Worm (Caenorhabditis elegans) whole organism, mixed stage, embryonic: ENCODE data around the gene ser-6.

ENCODE experiments used
- M03D4.4 ChIP-seq: sonication (generic microtip); optimal IDR thresholded peaks from 2 replicates; lab custom pipeline; 2017; ENCODE audit warnings: mild to moderate bottlenecking, missing genetic modification characterization, missing compliant biosample characterization
- bed-3 ChIP-seq: fragments of 200-800 bp; sonication (Bioruptor generic); optimal IDR thresholded peaks from 3 replicates; lab custom pipeline; 2018; ENCODE audit warnings: mild to moderate bottlenecking, missing genetic modification characterization, moderate library complexity, missing compliant biosample characterization
- blmp-1 ChIP-seq: fragments of 150-350 bp; optimal IDR thresholded peaks from 2 replicates; lab custom pipeline; 2014; ENCODE audit warnings: missing biosample characterization, missing genetic modification characterization
- ceh-39 ChIP-seq: fragments of 150-350 bp; optimal IDR thresholded peaks from 2 replicates; lab custom pipeline; 2014; ENCODE audit warnings: missing biosample characterization, missing genetic modification characterization
- ceh-43 ChIP-seq: fragments of 200-800 bp; sonication (Bioruptor generic); optimal IDR thresholded peaks from 2 replicates; lab custom pipeline; 2018; ENCODE audit warnings: mild to moderate bottlenecking, missing genetic modification characterization, moderate library complexity, missing compliant biosample characterization
- ceh-83 ChIP-seq: fragments of 200-800 bp; sonication (Bioruptor generic); optimal IDR thresholded peaks from 2 replicates; lab custom pipeline; 2018; ENCODE audit warnings: mild to moderate bottlenecking, missing genetic modification characterization, missing compliant biosample characterization
- ces-1 ChIP-seq: fragments of 150-350 bp; optimal IDR thresholded peaks from 2 replicates; lab custom pipeline; 2014; ENCODE audit warnings: missing biosample characterization, missing genetic modification reagents, missing genetic modification characterization
- cnd-1 ChIP-seq: fragments of 200-800 bp; sonication (Bioruptor generic); optimal IDR thresholded peaks from 2 replicates; lab custom pipeline; 2018; ENCODE audit warnings: mild to moderate bottlenecking, missing genetic modification characterization, missing compliant biosample characterization
- drap-1 ChIP-seq: fragments of 200-800 bp; sonication (Bioruptor generic); optimal IDR thresholded peaks from 3 replicates; lab custom pipeline; 2018; ENCODE audit warnings: mild to moderate bottlenecking, missing genetic modification characterization, missing compliant biosample characterization
- elt-1 ChIP-seq: sonication (generic microtip); optimal IDR thresholded peaks from 2 replicates; lab custom pipeline; 2017; ENCODE audit warnings: missing genetic modification characterization, mild to moderate bottlenecking, missing compliant biosample characterization, antibody characterized with exemption, moderate library complexity, borderline replicate concordance; ENCODE audit not compliant: insufficient read depth
- elt-3 ChIP-seq: fragments of 150-350 bp; optimal IDR thresholded peaks from 2 replicates; lab custom pipeline; 2014; ENCODE audit warnings: missing biosample characterization, missing genetic modification characterization
- flh-1 ChIP-seq: fragments of 200-800 bp; sonication (Bioruptor generic); optimal IDR thresholded peaks from 2 replicates; lab custom pipeline; 2018; ENCODE audit warnings: mild to moderate bottlenecking, missing genetic modification characterization, moderate library complexity, missing compliant biosample characterization
- ham-2 ChIP-seq: fragments of 200-800 bp; sonication (Bioruptor generic); optimal IDR thresholded peaks from 2 replicates; lab custom pipeline; 2018; ENCODE audit warnings: mild to moderate bottlenecking, missing genetic modification characterization, missing compliant biosample characterization
- hlh-1 ChIP-seq: fragments of 150-350 bp; optimal IDR thresholded peaks from 2 replicates; lab custom pipeline; 2014; ENCODE audit warnings: missing biosample characterization, missing genetic modification reagents, missing genetic modification characterization
- lin-13 ChIP-seq: fragments of 150-350 bp; optimal IDR thresholded peaks from 2 replicates; lab custom pipeline; 2014; ENCODE audit warnings: missing biosample characterization, missing genetic modification characterization
- lin-32 ChIP-seq: fragments of 200-800 bp; sonication (Bioruptor generic); optimal IDR thresholded peaks from 2 replicates; lab custom pipeline; 2018; ENCODE audit warnings: mild to moderate bottlenecking, missing genetic modification characterization, missing compliant biosample characterization
- lsy-2 ChIP-seq: fragments of 150-350 bp; optimal IDR thresholded peaks from 2 replicates; lab custom pipeline; 2014; ENCODE audit warnings: missing biosample characterization, missing genetic modification characterization
- mab-5 ChIP-seq: fragments of 150-350 bp; optimal IDR thresholded peaks from 2 replicates; lab custom pipeline; 2014; ENCODE audit warnings: missing biosample characterization, missing genetic modification characterization
- mep-1 ChIP-seq: fragments of 150-350 bp; optimal IDR thresholded peaks from 2 replicates; lab custom pipeline; 2017; ENCODE audit warnings: missing biosample characterization, missing genetic modification reagents, missing genetic modification characterization, inconsistent platforms
- mls-2 ChIP-seq: sonication (generic microtip); optimal IDR thresholded peaks from 2 replicates; lab custom pipeline; 2016; ENCODE audit warnings: mild to moderate bottlenecking, missing genetic modification characterization, moderate library complexity, missing compliant biosample characterization
- nhr-12 ChIP-seq: fragments of 150-350 bp; optimal IDR thresholded peaks from 2 replicates; lab custom pipeline; 2014; ENCODE audit warnings: missing biosample characterization, missing genetic modification characterization
- nhr-2 ChIP-seq: fragments of 150-350 bp; optimal IDR thresholded peaks from 2 replicates; lab custom pipeline; 2014; ENCODE audit warnings: missing biosample characterization, missing genetic modification characterization
- nhr-237 ChIP-seq: fragments of 150-350 bp; optimal IDR thresholded peaks from 2 replicates; lab custom pipeline; 2014; ENCODE audit warnings: missing biosample characterization, missing genetic modification characterization
- nhr-28 ChIP-seq: fragments of 150-350 bp; optimal IDR thresholded peaks from 2 replicates; lab custom pipeline; 2014; ENCODE audit warnings: missing biosample characterization, missing genetic modification characterization
- nhr-76 ChIP-seq: sonication (generic microtip); optimal IDR thresholded peaks from 2 replicates; lab custom pipeline; 2017; ENCODE audit warnings: missing biosample characterization, missing genetic modification characterization
- pha-4 ChIP-seq: fragments of 150-350 bp; optimal IDR thresholded peaks from 2 replicates; lab custom pipeline; 2018; ENCODE audit warnings: missing biosample characterization, missing genetic modification reagents, missing genetic modification characterization
- sem-2 ChIP-seq: fragments of 200-800 bp; sonication (Bioruptor generic); optimal IDR thresholded peaks from 2 replicates; lab custom pipeline; 2018; ENCODE audit warnings: mild to moderate bottlenecking, missing genetic modification characterization, missing compliant biosample characterization
- snpc-4 ChIP-seq: fragments of 150-350 bp; optimal IDR thresholded peaks from 2 replicates; lab custom pipeline; 2014; ENCODE audit warnings: missing biosample characterization, missing genetic modification characterization
- sptf-1 ChIP-seq: sonication (generic microtip); optimal IDR thresholded peaks from 2 replicates; lab custom pipeline; 2017; ENCODE audit warnings: mild to moderate bottlenecking, missing genetic modification characterization, moderate library complexity, missing compliant biosample characterization
- tbx-8 ChIP-seq: fragments of 200-800 bp; sonication (Bioruptor generic); optimal IDR thresholded peaks from 2 replicates; lab custom pipeline; 2018; ENCODE audit warnings: mild to moderate bottlenecking, missing genetic modification characterization, moderate library complexity, missing compliant biosample characterization
- unc-120 ChIP-seq: sonication (generic microtip); optimal IDR thresholded peaks from 2 replicates; lab custom pipeline; 2017; ENCODE audit warnings: missing genetic modification characterization, missing compliant biosample characterization; ENCODE audit not compliant: poor library complexity, severe bottlenecking
- unc-39 ChIP-seq: fragments of 150-350 bp; optimal IDR thresholded peaks from 2 replicates; lab custom pipeline; 2014; ENCODE audit warnings: missing biosample characterization, missing genetic modification characterization
- unc-62 ChIP-seq: fragments of 150-350 bp; optimal IDR thresholded peaks from 2 replicates; lab custom pipeline; 2014; ENCODE audit warnings: missing biosample characterization, missing genetic modification reagents, missing genetic modification characterization
- zip-8 ChIP-seq: fragments of 150-350 bp; optimal IDR thresholded peaks from 2 replicates; lab custom pipeline; 2014; ENCODE audit warnings: missing biosample characterization, missing genetic modification characterization
- ztf-11 ChIP-seq: fragments of 150-350 bp; optimal IDR thresholded peaks from 2 replicates; lab custom pipeline; 2014; ENCODE audit warnings: missing biosample characterization, missing genetic modification characterization

ser-6 gene

DNA sequence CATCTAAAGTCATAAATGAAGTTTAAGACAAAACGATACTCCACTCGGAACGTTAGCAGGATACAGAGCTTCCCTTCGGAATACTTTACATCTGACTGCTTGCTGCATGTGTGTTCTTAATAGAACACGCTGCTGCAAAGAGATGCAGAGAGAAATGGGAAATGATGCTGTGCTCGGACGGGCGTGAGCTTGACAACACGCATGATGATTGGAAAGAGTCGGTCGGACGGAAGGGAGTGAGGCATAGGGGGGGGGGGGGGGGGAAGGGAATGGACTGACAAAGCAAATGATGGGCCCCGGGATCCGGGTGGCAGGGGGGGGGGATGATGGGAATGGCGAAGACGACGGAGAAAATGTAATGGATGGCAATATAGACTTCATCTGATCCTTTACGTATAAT is 37.4 kb downstream of the ser-6 start:
- TF ChIP-seq sptf-1 (tag; lab: Kevin White, UChicago), result peak; percentile 3
- no peak for TF ChIP-seq cnd-1
- TF ChIP-seq ham-2, result peak; percentile 11

DNA sequence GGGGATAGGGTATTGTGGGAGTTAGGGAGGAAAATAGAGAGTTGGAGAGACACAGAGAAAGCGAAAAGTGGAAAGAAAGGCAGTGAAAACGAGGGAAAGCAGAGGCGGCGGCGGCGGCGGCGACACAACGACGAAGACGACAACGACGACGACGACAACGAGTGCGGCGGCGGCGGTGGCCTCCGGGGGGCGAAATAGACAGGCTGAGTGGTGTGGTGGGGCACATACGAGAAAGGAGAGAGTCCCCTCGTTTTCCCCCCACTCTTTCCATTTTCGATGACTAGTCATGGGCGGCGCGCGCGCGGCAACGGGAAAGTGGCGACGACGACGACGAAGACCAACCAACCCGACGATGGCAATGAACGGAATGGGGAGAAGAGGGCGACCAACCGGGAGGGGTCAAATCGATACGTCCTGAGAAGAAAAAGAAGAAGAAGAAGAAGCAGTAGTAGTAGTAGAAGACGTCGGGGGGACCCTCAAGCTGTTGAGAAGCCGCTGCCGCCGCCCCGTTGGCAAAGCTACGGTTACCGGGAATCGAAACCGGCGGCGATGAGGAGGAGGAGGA is 38.8 kb downstream of the ser-6 start:
- no peak for TF ChIP-seq unc-62
- TF ChIP-seq unc-39 (tag; lab: Kevin White, UChicago), result no peak
- TF ChIP-seq ceh-43 (GFP tag; lab: Kevin White, UChicago), result no peak
- no peak for TF ChIP-seq ceh-83 (GFP tag; lab: Kevin White, UChicago)
- TF ChIP-seq ceh-39 (tag; lab: Kevin White, UChicago), result no peak
- peak; percentile 57 for TF ChIP-seq flh-1 (GFP tag; lab: Kevin White, UChicago)
- TF ChIP-seq tbx-8 (GFP tag; lab: Kevin White, UChicago), result no peak
- TF ChIP-seq elt-1 (tag; lab: Kevin White, UChicago), result no peak
- peak; percentile 92 for TF ChIP-seq blmp-1
- peak; percentile 37 for TF ChIP-seq ces-1 (GFP tag; lab: Kevin White, UChicago)
- TF ChIP-seq sem-2, result no peak
- no peak for TF ChIP-seq zip-8 (tag; lab: Kevin White, UChicago)
- TF ChIP-seq ztf-11, result no peak
- TF ChIP-seq nhr-12 (tag; lab: Kevin White, UChicago), result no peak
- TF ChIP-seq mls-2 (tag; lab: Kevin White, UChicago), result peak; percentile 80
- no peak for TF ChIP-seq lin-13
- no peak for TF ChIP-seq lin-32 (GFP tag; lab: Kevin White, UChicago)
- no peak for TF ChIP-seq cnd-1
- no peak for TF ChIP-seq mab-5 (tag; lab: Kevin White, UChicago)
- TF ChIP-seq mep-1 (tag; lab: Kevin White, UChicago), result no peak
- TF ChIP-seq drap-1 (GFP tag; lab: Kevin White, UChicago), result no peak
- TF ChIP-seq bed-3 (GFP tag; lab: Kevin White, UChicago), result no peak
- TF ChIP-seq ham-2, result peak; percentile 87
- TF ChIP-seq pha-4, result no peak
- TF ChIP-seq unc-120, result no peak
- TF ChIP-seq nhr-28 (tag; lab: Kevin White, UChicago), result no peak
- no peak for TF ChIP-seq M03D4.4
- no peak for TF ChIP-seq elt-3 (tag; lab: Kevin White, UChicago)
- no peak for TF ChIP-seq hlh-1 (tag; lab: Kevin White, UChicago)
- no peak for TF ChIP-seq nhr-237
- TF ChIP-seq snpc-4 (tag; lab: Kevin White, UChicago), result no peak
- no peak for TF ChIP-seq nhr-2 (tag; lab: Kevin White, UChicago)
- TF ChIP-seq sptf-1 (tag; lab: Kevin White, UChicago), result peak; percentile 40
- no peak for TF ChIP-seq nhr-76 (tag; lab: Kevin White, UChicago)
- no peak for TF ChIP-seq lsy-2

DNA sequence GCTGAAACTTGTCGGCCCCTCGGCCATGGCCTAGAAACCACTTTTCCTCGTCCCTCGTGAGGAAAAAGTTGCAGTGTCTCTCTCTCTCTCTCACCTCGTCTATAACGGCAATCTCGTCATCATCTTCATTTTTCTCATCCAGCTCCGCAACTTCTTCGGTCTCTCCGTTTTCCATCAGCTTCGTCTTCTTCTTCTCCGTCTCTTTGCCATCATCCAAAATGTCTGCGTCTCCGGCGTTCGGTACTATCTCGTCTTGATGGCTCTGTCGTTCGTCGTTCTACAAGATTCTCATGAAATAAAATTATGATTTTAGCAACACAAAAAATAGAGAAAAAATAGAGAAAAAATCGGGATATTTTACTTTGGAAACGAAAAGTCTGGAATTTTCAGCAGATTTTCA is 41.6 kb downstream of the ser-6 start:
- TF ChIP-seq sptf-1 (tag; lab: Kevin White, UChicago), result no peak
- no peak for TF ChIP-seq lin-13
- TF ChIP-seq ham-2, result no peak
- no peak for TF ChIP-seq nhr-237
- TF ChIP-seq mls-2 (tag; lab: Kevin White, UChicago), result no peak
- TF ChIP-seq ceh-43 (GFP tag; lab: Kevin White, UChicago), result no peak
- no peak for TF ChIP-seq cnd-1
- no peak for TF ChIP-seq ztf-11
- no peak for TF ChIP-seq unc-62
- TF ChIP-seq snpc-4 (tag; lab: Kevin White, UChicago), result no peak
- no peak for TF ChIP-seq tbx-8 (GFP tag; lab: Kevin White, UChicago)
- no peak for TF ChIP-seq nhr-12 (tag; lab: Kevin White, UChicago)
- no peak for TF ChIP-seq lin-32 (GFP tag; lab: Kevin White, UChicago)
- no peak for TF ChIP-seq hlh-1 (tag; lab: Kevin White, UChicago)
- no peak for TF ChIP-seq mep-1 (tag; lab: Kevin White, UChicago)
- TF ChIP-seq sem-2, result no peak
- TF ChIP-seq lsy-2, result no peak
- TF ChIP-seq unc-39 (tag; lab: Kevin White, UChicago), result no peak
- TF ChIP-seq, all 35 proteins: peak for 0

ce11 chrIV:3002807-3003206 is 42.9 kb downstream of the ser-6 start:
- TF ChIP-seq snpc-4 (tag; lab: Kevin White, UChicago) (no peak), ham-2 (no peak), nhr-12 (tag; lab: Kevin White, UChicago) (no peak), unc-120 (no peak), bed-3 (GFP tag; lab: Kevin White, UChicago) (no peak), mls-2 (tag; lab: Kevin White, UChicago) (no peak), unc-39 (tag; lab: Kevin White, UChicago) (no peak), nhr-237 (no peak), ceh-83 (GFP tag; lab: Kevin White, UChicago) (no peak), M03D4.4 (no peak), pha-4 (no peak), unc-62 (no peak), lin-13 (no peak)
